Worm (Caenorhabditis elegans) whole organism, L1 larva: ENCODE data around the gene swd-2.2.

Experiments
- aha-1 ChIP-seq: fragments of 150-350 bp; optimal IDR thresholded peaks from 2 replicates; lab custom pipeline; 2014; ENCODE audit warnings: missing biosample characterization, missing genetic modification characterization
- alr-1 ChIP-seq: fragments of 200-800 bp; sonication (Bioruptor generic); optimal IDR thresholded peaks from 2 replicates; lab custom pipeline; 2018; ENCODE audit warnings: borderline replicate concordance, mild to moderate bottlenecking, missing genetic modification characterization, missing compliant biosample characterization
- blmp-1 ChIP-seq: fragments of 150-350 bp; optimal IDR thresholded peaks from 2 replicates; lab custom pipeline; 2014; ENCODE audit warnings: missing biosample characterization, missing genetic modification characterization
- ces-1 ChIP-seq: fragments of 150-350 bp; optimal IDR thresholded peaks from 2 replicates; lab custom pipeline; 2014; ENCODE audit warnings: missing biosample characterization, missing genetic modification reagents, missing genetic modification characterization
- dsc-1 ChIP-seq: sonication (generic microtip); optimal IDR thresholded peaks from 2 replicates; lab custom pipeline; 2016; ENCODE audit warnings: mild to moderate bottlenecking, missing genetic modification characterization, missing compliant biosample characterization
- efl-3 ChIP-seq: fragments of 200-800 bp; sonication (Bioruptor generic); optimal IDR thresholded peaks from 2 replicates; lab custom pipeline; 2018; ENCODE audit warnings: mild to moderate bottlenecking, missing genetic modification characterization, missing compliant biosample characterization
- egl-13 ChIP-seq: sonication (generic microtip); optimal IDR thresholded peaks from 2 replicates; lab custom pipeline; 2016; ENCODE audit warnings: missing genotype, missing genetic modification reagents, missing genetic modification characterization, missing compliant biosample characterization
- elt-3 ChIP-seq, 6 experiments: fragments of 150-350 bp in 1 of 6; sonication (generic microtip); optimal IDR thresholded peaks; 2 replicates each; lab custom pipeline; 2017 to 2018; ENCODE audit warnings: missing biosample characterization in 6 of 6, missing genetic modification characterization in 6 of 6, inconsistent platforms in 1 of 6
- ets-5 ChIP-seq: fragments of 200-800 bp; sonication (Bioruptor generic); IDR thresholded peaks from 2 replicates; pipeline ENCODE4 v1.3.6; 2022; ENCODE audit warnings: missing genetic modification characterization, missing compliant biosample characterization
- fkh-4 ChIP-seq: sonication (generic microtip); optimal IDR thresholded peaks from 2 replicates; lab custom pipeline; 2016; ENCODE audit warnings: missing compliant biosample characterization, missing genetic modification characterization, borderline replicate concordance
- fkh-8 ChIP-seq: sonication (generic microtip); optimal IDR thresholded peaks from 2 replicates; lab custom pipeline; 2016; ENCODE audit warnings: mild to moderate bottlenecking, missing genetic modification characterization, missing compliant biosample characterization
- hlh-17 ChIP-seq: fragments of 200-800 bp; sonication (Bioruptor generic); optimal IDR thresholded peaks from 2 replicates; lab custom pipeline; 2018; ENCODE audit warnings: missing genetic modification characterization, mild to moderate bottlenecking, missing compliant biosample characterization, moderate library complexity, borderline replicate concordance
- hlh-4 ChIP-seq: sonication (generic microtip); optimal IDR thresholded peaks from 2 replicates; lab custom pipeline; 2016; ENCODE audit warnings: mild to moderate bottlenecking, missing genetic modification characterization, missing compliant biosample characterization
- lin-14 ChIP-seq: fragments of 200-800 bp; sonication (Bioruptor generic); optimal IDR thresholded peaks from 2 replicates; lab custom pipeline; 2018; ENCODE audit warnings: mild to moderate bottlenecking, missing genetic modification characterization, moderate library complexity, missing compliant biosample characterization
- lin-15B ChIP-seq: fragments of 150-350 bp; sonication (generic microtip); optimal IDR thresholded peaks from 3 replicates; lab custom pipeline; 2014; ENCODE audit warnings: missing biosample characterization, missing genetic modification characterization
- lsy-2 ChIP-seq, 2 experiments: fragments of 150-350 bp; optimal IDR thresholded peaks; 2 replicates each; lab custom pipeline; 2014; ENCODE audit warnings: missing biosample characterization in 2 of 2, missing genetic modification characterization in 2 of 2
- mdl-1 ChIP-seq, 2 experiments: fragments of 150-350 bp; optimal IDR thresholded peaks; 2 replicates each; lab custom pipeline; 2014 to 2017; ENCODE audit warnings: missing biosample characterization in 2 of 2, missing genetic modification characterization in 2 of 2, inconsistent platforms in 1 of 2
- mef-2 ChIP-seq: fragments of 150-350 bp; optimal IDR thresholded peaks from 2 replicates; lab custom pipeline; 2014; ENCODE audit warnings: missing biosample characterization, missing genetic modification characterization
- mep-1 ChIP-seq: fragments of 150-350 bp; optimal IDR thresholded peaks from 2 replicates; lab custom pipeline; 2014; ENCODE audit warnings: missing biosample characterization, missing genetic modification characterization
- nhr-11 ChIP-seq: fragments of 150-350 bp; optimal IDR thresholded peaks from 2 replicates; lab custom pipeline; 2014; ENCODE audit warnings: missing biosample characterization, missing genetic modification characterization
- nhr-28 ChIP-seq: fragments of 150-350 bp; optimal IDR thresholded peaks from 2 replicates; lab custom pipeline; 2014; ENCODE audit warnings: missing biosample characterization, missing genetic modification characterization
- nhr-47 ChIP-seq: sonication (generic microtip); optimal IDR thresholded peaks from 2 replicates; lab custom pipeline; 2016; ENCODE audit warnings: mild to moderate bottlenecking, missing genetic modification characterization, moderate library complexity, missing compliant biosample characterization
- nhr-71 ChIP-seq: sonication (generic microtip); optimal IDR thresholded peaks from 2 replicates; lab custom pipeline; 2016; ENCODE audit warnings: mild to moderate bottlenecking, missing genetic modification characterization, moderate library complexity, missing compliant biosample characterization
- nhr-77 ChIP-seq: fragments of 150-350 bp; optimal IDR thresholded peaks from 2 replicates; lab custom pipeline; 2014; ENCODE audit warnings: missing biosample characterization, missing genetic modification characterization
- nhr-90 ChIP-seq: sonication (generic microtip); optimal IDR thresholded peaks from 2 replicates; lab custom pipeline; 2016; ENCODE audit warnings: mild to moderate bottlenecking, missing genetic modification characterization, missing compliant biosample characterization; ENCODE audit not compliant: poor library complexity
- pag-3 ChIP-seq: sonication (generic microtip); optimal IDR thresholded peaks from 2 replicates; lab custom pipeline; 2017; ENCODE audit warnings: missing genetic modification characterization, mild to moderate bottlenecking, missing compliant biosample characterization, antibody characterized with exemption, borderline replicate concordance; ENCODE audit not compliant: insufficient read depth
- pax-3 ChIP-seq: fragments of 200-800 bp; sonication (Bioruptor generic); optimal IDR thresholded peaks from 2 replicates; lab custom pipeline; 2018; ENCODE audit warnings: mild to moderate bottlenecking, missing genetic modification characterization, moderate library complexity, missing compliant biosample characterization
- snpc-4 ChIP-seq: fragments of 150-350 bp; optimal IDR thresholded peaks from 2 replicates; lab custom pipeline; 2014; ENCODE audit warnings: missing biosample characterization, missing genetic modification characterization
- sox-4 ChIP-seq: sonication (generic microtip); optimal IDR thresholded peaks from 2 replicates; lab custom pipeline; 2016; ENCODE audit warnings: missing genetic modification characterization, missing compliant biosample characterization
- sptf-1 ChIP-seq: fragments of 150-350 bp; optimal IDR thresholded peaks from 2 replicates; lab custom pipeline; 2014; ENCODE audit warnings: missing biosample characterization, missing genetic modification characterization
- sup-37 ChIP-seq: fragments of 200-800 bp; sonication (Bioruptor generic); optimal IDR thresholded peaks from 2 replicates; lab custom pipeline; 2018; ENCODE audit warnings: mild to moderate bottlenecking, missing genetic modification characterization, missing compliant biosample characterization
- tbx-2 ChIP-seq: sonication (generic microtip); optimal IDR thresholded peaks from 2 replicates; lab custom pipeline; 2016; ENCODE audit warnings: missing genetic modification characterization, missing compliant biosample characterization
- unc-86 ChIP-seq: sonication (generic microtip); optimal IDR thresholded peaks from 2 replicates; lab custom pipeline; 2016; ENCODE audit warnings: missing genetic modification characterization, missing compliant biosample characterization
- vab-15 ChIP-seq: sonication (generic microtip); optimal IDR thresholded peaks from 2 replicates; lab custom pipeline; 2017; ENCODE audit warnings: missing genotype, mild to moderate bottlenecking, missing genetic modification characterization, missing compliant biosample characterization
- zag-1 ChIP-seq: fragments of 150-350 bp; optimal IDR thresholded peaks from 2 replicates; lab custom pipeline; 2014; ENCODE audit warnings: missing biosample characterization, missing genetic modification characterization

The swd-2.2 gene

DNA sequence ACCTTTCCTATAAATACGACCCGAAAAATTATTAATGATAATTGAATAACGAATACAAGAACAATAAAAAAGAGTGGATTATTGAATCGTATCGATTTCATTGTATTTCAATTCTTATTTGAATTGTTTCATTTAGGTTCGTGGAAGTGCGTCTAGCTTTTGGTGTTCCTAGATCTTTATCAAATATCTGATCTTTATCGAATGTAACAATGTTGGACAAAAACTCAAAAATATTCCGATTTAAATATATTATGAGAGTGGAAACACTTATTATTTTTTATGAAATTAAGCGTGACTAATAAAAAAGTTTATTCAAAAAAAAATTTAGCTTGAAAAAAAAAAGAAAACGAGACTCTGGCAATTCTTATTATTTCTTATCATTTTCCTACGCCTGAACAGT, 42.3 kb upstream of the swd-2.2 start, which contains the start of the genes C50F7.9 and C50F7.3:
TSS of gene C50F7.9 (minus strand) at position 101 of the 400 bp plus-strand sequence.
TSS of gene C50F7.3 (plus strand) at position 370 of the 400 bp plus-strand sequence.
- TF ChIP-seq snpc-4 (tag; lab: Kevin White, UChicago): no peak
- no peak for TF ChIP-seq sox-4 (tag; lab: Kevin White, UChicago)
- no peak for TF ChIP-seq elt-3 (tag; optimal IDR thresholded peaks at IDR 0.05; lab: Kevin White, UChicago)
- TF ChIP-seq lsy-2 (tag; optimal IDR thresholded peaks at IDR 0.05; lab: Kevin White, UChicago): no peak
- no peak for TF ChIP-seq egl-13 (tag; lab: Kevin White, UChicago)
- TF ChIP-seq ces-1 (GFP tag; lab: Kevin White, UChicago): no peak

DNA sequence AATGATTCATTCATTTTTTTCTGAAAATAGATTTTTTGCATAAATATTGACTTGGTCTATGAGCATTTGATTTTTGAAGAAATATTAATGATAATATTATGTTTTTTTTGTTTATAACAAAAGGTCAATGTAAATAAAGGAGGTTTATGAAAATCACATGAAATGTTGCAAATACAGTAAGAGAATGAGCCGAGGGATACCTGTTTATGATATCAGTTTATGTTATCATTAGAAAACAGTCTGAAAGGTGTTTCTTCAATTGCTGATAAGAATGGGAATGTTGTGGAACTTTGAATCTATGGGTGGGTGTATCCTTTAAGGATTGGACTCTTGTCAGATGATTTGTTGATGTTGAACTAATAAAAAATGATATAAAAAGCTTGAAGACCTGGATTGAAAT, 40.0 kb upstream of the swd-2.2 start:
- TF ChIP-seq hlh-4 (tag; lab: Kevin White, UChicago) (no peak), zag-1 (no peak), lin-15B (no peak)

- TF ChIP-seq efl-3 (GFP tag; lab: Kevin White, UChicago): no peak
- TF ChIP-seq nhr-11: no peak
- no peak for TF ChIP-seq hlh-17 (GFP tag; lab: Kevin White, UChicago)
- no peak for TF ChIP-seq nhr-47 (tag; lab: Kevin White, UChicago)
- TF ChIP-seq sptf-1 (tag; lab: Kevin White, UChicago): no peak
- TF ChIP-seq aha-1 (tag; lab: Kevin White, UChicago): no peak
- no peak for TF ChIP-seq ces-1 (GFP tag; lab: Kevin White, UChicago)
- no peak for TF ChIP-seq blmp-1 (tag; lab: Kevin White, UChicago)
- TF ChIP-seq lsy-2 (tag; optimal IDR thresholded peaks at IDR 0.05; lab: Kevin White, UChicago): no peak
- TF ChIP-seq sox-4 (tag; lab: Kevin White, UChicago): no peak
- no peak for TF ChIP-seq sup-37 (GFP tag; lab: Kevin White, UChicago)
- TF ChIP-seq ets-5: no peak
- TF ChIP-seq mef-2 (tag; lab: Kevin White, UChicago): no peak
- no peak for TF ChIP-seq dsc-1 (tag; lab: Kevin White, UChicago)
- no peak for TF ChIP-seq pax-3 (tag; lab: Kevin White, UChicago)
Observed at ce11 chrIV:7734619-7735018, 39.6 kb upstream of the swd-2.2 start, which contains the start of gene clx-1. Gene clx-1 (plus strand): TSS chrIV:7734648.

- TF ChIP-seq ets-5 (no peak), tbx-2 (tag; lab: Kevin White, UChicago) (peak; percentile 39), mep-1 (tag; lab: Kevin White, UChicago) (no peak), mdl-1 (tag; optimal IDR thresholded peaks at IDR 0.05; lab: Kevin White, UChicago) (no peak), fkh-4 (tag; lab: Kevin White, UChicago) (no peak), lin-14 (GFP tag; lab: Kevin White, UChicago) (peak; percentile 66)
- TF ChIP-seq, all 84 proteins: peak for 2
Observed at ce11 chrIV:7736616-7737015, 37.6 kb upstream of the swd-2.2 start.

- no peak for TF ChIP-seq elt-3 (tag; optimal IDR thresholded peaks at IDR 0.05; lab: Kevin White, UChicago)
- no peak for TF ChIP-seq zag-1
- TF ChIP-seq nhr-77: no peak
- TF ChIP-seq fkh-8 (tag; lab: Kevin White, UChicago): no peak
- TF ChIP-seq nhr-28 (tag; lab: Kevin White, UChicago): no peak
- no peak for TF ChIP-seq pax-3 (tag; lab: Kevin White, UChicago)
- TF ChIP-seq vab-15 (tag; lab: Kevin White, UChicago): no peak
- no peak for TF ChIP-seq alr-1 (tag; lab: Kevin White, UChicago)
- TF ChIP-seq nhr-90: no peak
- no peak for TF ChIP-seq nhr-71 (tag; lab: Kevin White, UChicago)
- TF ChIP-seq unc-86 (tag; lab: Kevin White, UChicago): no peak
- TF ChIP-seq pag-3 (tag; lab: Kevin White, UChicago): no peak
- TF ChIP-seq, all 84 proteins: peak for 0
Observed at ce11 chrIV:7743539-7743938, 30.7 kb upstream of the swd-2.2 start, which contains the start of gene npr-35. Gene npr-35 (plus strand): TSS chrIV:7743839.
